Fruit fly (Drosophila melanogaster): ENCODE results near the gene mah.

The mah gene

dm6 chr3R:24962470-24962869 is 15.0 kb downstream of the mah start (continued):
- no peak for TF ChIP-seq sr (GFP tag; IDR thresholded peaks at IDR 0.05)
- peak; percentile 58 for TF ChIP-seq ara (GFP tag; IDR thresholded peaks at IDR 0.05)
- peak; percentile 43 for TF ChIP-seq CG7786 (GFP tag; optimal IDR thresholded peaks at IDR 0.05)
- TF ChIP-seq Spps (tag; optimal IDR thresholded peaks at IDR 0.05), result no peak
- TF ChIP-seq TFAM (GFP tag; optimal IDR thresholded peaks at IDR 0.05), result no peak
- TF ChIP-seq tll (GFP tag; optimal IDR thresholded peaks at IDR 0.05), result no peak
- TF ChIP-seq Dip2 (GFP tag; IDR thresholded peaks at IDR 0.05), result no peak
- TF ChIP-seq cas (GFP tag; IDR thresholded peaks at IDR 0.05), result 0 out of 2 replicates have a peak, but pooled peaks have one; percentile 19
- peak; percentile 53 for TF ChIP-seq CG1602 (GFP tag; optimal IDR thresholded peaks at IDR 0.05)
- peak; percentile 67 for TF ChIP-seq CG32772 (GFP tag; IDR thresholded peaks at IDR 0.05)
- no peak for TF ChIP-seq CG11398 (GFP tag; optimal IDR thresholded peaks at IDR 0.05)
- TF ChIP-seq caup (GFP tag; optimal IDR thresholded peaks at IDR 0.05; ENCODE audit: severe bottlenecking), result peak; percentile 55
- TF ChIP-seq CG8281 (tag; optimal IDR thresholded peaks at IDR 0.05), result peak; percentile 44
- TF ChIP-seq CG6683 (GFP tag; optimal IDR thresholded peaks at IDR 0.05), result no peak
- no peak for TF ChIP-seq Nf-YB (GFP tag; optimal IDR thresholded peaks at IDR 0.05)
- peak; percentile 80 for TF ChIP-seq ind (GFP tag; optimal IDR thresholded peaks at IDR 0.05)
- TF ChIP-seq CG7357 (GFP tag; IDR thresholded peaks at IDR 0.05), result peak; percentile 55; the same call in 2 of the 3 replicates
- no peak for TF ChIP-seq Lhr (GFP tag; optimal IDR thresholded peaks at IDR 0.05)
- TF ChIP-seq CG10321 (GFP tag; IDR thresholded peaks at IDR 0.05), result 0 out of 2 replicates have a peak, but pooled peaks have one; percentile 37
- TF ChIP-seq klu (GFP tag; IDR thresholded peaks at IDR 0.05), result no peak; the same call in 1 of the 2 replicates
- TF ChIP-seq sens-2 (GFP tag; IDR thresholded peaks at IDR 0.05), result peak; percentile 48; the same call in 1 of the 2 replicates
- peak; percentile 70 for TF ChIP-seq tgo (GFP tag; IDR thresholded peaks at IDR 0.05)
- no peak for TF ChIP-seq dan (GFP tag; IDR thresholded peaks at IDR 0.05)
- TF ChIP-seq Ets65A (GFP tag), result peak; percentile 91
- peak; percentile 25 for TF ChIP-seq CG10267 (tag; optimal IDR thresholded peaks at IDR 0.05)
- TF ChIP-seq CG15073 (GFP tag; optimal IDR thresholded peaks at IDR 0.05), result no peak
- TF ChIP-seq emc (GFP tag; optimal IDR thresholded peaks at IDR 0.05), result no peak
- no peak for TF ChIP-seq NK7.1 (GFP tag; optimal IDR thresholded peaks at IDR 0.05)
- no peak for TF ChIP-seq CG2199 (GFP tag; IDR thresholded peaks at IDR 0.05)
- no peak for TF ChIP-seq CG1832 (GFP tag; optimal IDR thresholded peaks at IDR 0.05)
- TF ChIP-seq CG16813 (GFP tag; IDR thresholded peaks at IDR 0.05; ENCODE audit: partially characterized antibody), result no peak
- peak; percentile 57 for TF ChIP-seq CG13424 (tag; optimal IDR thresholded peaks at IDR 0.05)
- TF ChIP-seq Dfd (GFP tag; optimal IDR thresholded peaks at IDR 0.05), result no peak
- peak; percentile 82 for TF ChIP-seq CG1603 (tag; optimal IDR thresholded peaks at IDR 0.05)
- no peak for TF ChIP-seq gce (GFP tag; IDR thresholded peaks at IDR 0.05)
- no peak; the same call in 1 of the 2 replicates for TF ChIP-seq Ravus (GFP tag; IDR thresholded peaks at IDR 0.05)
- no peak for TF ChIP-seq CG18764 (GFP tag; optimal IDR thresholded peaks at IDR 0.05)
- TF ChIP-seq CG31365 (tag; optimal IDR thresholded peaks at IDR 0.05), result no peak
- TF ChIP-seq fd96Cb (tag; optimal IDR thresholded peaks at IDR 0.05), result peak; percentile 63
- TF ChIP-seq CG13624 (GFP tag; optimal IDR thresholded peaks at IDR 0.05), result peak; percentile 59
- peak; percentile 69 for TF ChIP-seq ranshi (GFP tag; IDR thresholded peaks at IDR 0.05)
- TF ChIP-seq CG12659 (GFP tag; optimal IDR thresholded peaks at IDR 0.05), result peak; percentile 43
- 0 out of 2 replicates have a peak, but pooled peaks have one; percentile 7 for TF ChIP-seq CG17612 (GFP tag; IDR thresholded peaks at IDR 0.05)
- peak; percentile 75 for TF ChIP-seq Dip3 (GFP tag; optimal IDR thresholded peaks at IDR 0.05)
- TF ChIP-seq shn (GFP tag; optimal IDR thresholded peaks at IDR 0.05), result peak; percentile 14
- TF ChIP-seq Blimp-1 (GFP tag; optimal IDR thresholded peaks at IDR 0.05), result peak; percentile 40
- TF ChIP-seq CG12744 (GFP tag; optimal IDR thresholded peaks at IDR 0.05), result peak; percentile 28
- no peak for TF ChIP-seq CkIIα-i1 (GFP tag; IDR thresholded peaks at IDR 0.05)
- peak; percentile 71 for TF ChIP-seq CG30403 (GFP tag; optimal IDR thresholded peaks at IDR 0.05)
- TF ChIP-seq lmd (GFP tag; IDR thresholded peaks at IDR 0.05), result peak; percentile 65
- TF ChIP-seq CG2129 (GFP tag; IDR thresholded peaks at IDR 0.05; ENCODE audit: partially characterized antibody), result no peak

Measured in whole organism, embryonic.